Worm (Caenorhabditis elegans) whole organism, L2 larva: ENCODE measurements around the gene F01F1.15.

Experiments used
- ceh-82 ChIP-seq: fragments of 150-350 bp; optimal IDR thresholded peaks from 2 replicates; lab custom pipeline; 2014; ENCODE audit warnings: missing biosample characterization, missing genetic modification characterization
- mbf-1 ChIP-seq: sonication (generic microtip); optimal IDR thresholded peaks from 2 replicates; lab custom pipeline; 2017; ENCODE audit warnings: missing biosample characterization, missing genetic modification characterization
- mdl-1 ChIP-seq, 2 experiments: fragments of 150-350 bp in 1 of 2; sonication (generic microtip) in 1 of 2; optimal IDR thresholded peaks; 2 replicates each; lab custom pipeline; 2017; ENCODE audit warnings: missing biosample characterization in 2 of 2, missing genetic modification characterization in 2 of 2
- nhr-23 ChIP-seq: fragments of 150-350 bp; optimal IDR thresholded peaks from 2 replicates; lab custom pipeline; 2014; ENCODE audit warnings: missing biosample characterization, missing genetic modification reagents, missing genetic modification characterization

DNA sequence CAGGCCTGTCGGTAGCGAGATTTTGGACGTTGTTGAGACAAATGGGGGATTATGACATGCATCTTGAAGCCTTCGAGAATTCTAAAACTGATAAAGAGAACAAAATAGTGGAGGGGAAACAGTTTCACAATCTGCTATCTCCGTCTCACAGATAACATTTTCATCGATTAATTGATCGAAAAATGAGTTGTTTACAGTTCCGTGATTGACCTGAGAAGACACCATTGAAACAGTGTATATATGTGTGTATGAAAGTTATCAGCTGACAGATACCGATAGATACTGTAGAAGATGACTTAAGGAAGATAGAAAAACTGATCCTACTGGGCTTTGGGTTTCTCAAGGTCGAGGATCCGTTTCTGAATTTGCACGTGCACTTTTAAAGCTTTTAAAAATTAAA lies 30.2 kb downstream of the F01F1.15 start:
- no peak for TF ChIP-seq ceh-82 (tag; lab: Kevin White, UChicago)
- TF ChIP-seq mdl-1 (tag; optimal IDR thresholded peaks at IDR 0.05; lab: Kevin White, UChicago) = no peak
- no peak for TF ChIP-seq nhr-23 (tag; lab: Kevin White, UChicago)
- no peak for TF ChIP-seq mbf-1 (tag; lab: Kevin White, UChicago)
